Worm (Caenorhabditis elegans) whole organism, L1 larva: Measurements from ENCODE around the gene C13G5.2.

Source experiments
- F16B12.6 ChIP-seq: fragments of 150-350 bp; optimal IDR thresholded peaks from 2 replicates; lab custom pipeline; 2014; ENCODE audit warnings: missing biosample characterization, missing genetic modification characterization
- ama-1 ChIP-seq: fragments of 150-350 bp; optimal IDR thresholded peaks from 2 replicates; lab custom pipeline; 2014
- ceh-82 ChIP-seq, 3 experiments: fragments of 150-350 bp in 1 of 3; sonication (generic microtip) in 2 of 3; optimal IDR thresholded peaks; 2 replicates each; lab custom pipeline; 2014 to 2017; ENCODE audit warnings: missing biosample characterization in 3 of 3, missing genetic modification characterization in 3 of 3
- ceh-90 ChIP-seq: sonication (generic microtip); optimal IDR thresholded peaks from 2 replicates; lab custom pipeline; 2016; ENCODE audit warnings: missing genetic modification characterization, missing compliant biosample characterization
- egl-27 ChIP-seq, 2 experiments: fragments of 150-350 bp in 1 of 2; sonication (generic microtip); optimal IDR thresholded peaks; 3 replicates each; lab custom pipeline; 2017 to 2018; ENCODE audit warnings: missing biosample characterization in 2 of 2, missing genetic modification characterization in 2 of 2, missing genetic modification reagents in 2 of 2
- fkh-10 ChIP-seq: sonication (generic microtip); optimal IDR thresholded peaks from 2 replicates; lab custom pipeline; 2017; ENCODE audit warnings: missing biosample characterization, missing genetic modification reagents, missing genetic modification characterization
- lin-14 ChIP-seq: fragments of 200-800 bp; sonication (Bioruptor generic); optimal IDR thresholded peaks from 2 replicates; lab custom pipeline; 2018; ENCODE audit warnings: mild to moderate bottlenecking, missing genetic modification characterization, moderate library complexity, missing compliant biosample characterization
- lir-3 ChIP-seq: sonication (generic microtip); optimal IDR thresholded peaks from 2 replicates; lab custom pipeline; 2016; ENCODE audit warnings: mild to moderate bottlenecking, missing genetic modification characterization, moderate library complexity, missing compliant biosample characterization; ENCODE audit not compliant: poor library complexity
- mep-1 ChIP-seq: fragments of 150-350 bp; optimal IDR thresholded peaks from 2 replicates; lab custom pipeline; 2014; ENCODE audit warnings: missing biosample characterization, missing genetic modification characterization
- nhr-11 ChIP-seq: fragments of 150-350 bp; optimal IDR thresholded peaks from 2 replicates; lab custom pipeline; 2014; ENCODE audit warnings: missing biosample characterization, missing genetic modification characterization
- nhr-12 ChIP-seq: sonication (generic microtip); optimal IDR thresholded peaks from 2 replicates; lab custom pipeline; 2017; ENCODE audit warnings: missing biosample characterization, missing genetic modification characterization
- nhr-76 ChIP-seq: sonication (generic microtip); optimal IDR thresholded peaks from 2 replicates; lab custom pipeline; 2017; ENCODE audit warnings: missing biosample characterization, missing genetic modification characterization
- unc-62 ChIP-seq: fragments of 150-350 bp; optimal IDR thresholded peaks from 2 replicates; lab custom pipeline; 2014; ENCODE audit warnings: missing biosample characterization, missing genetic modification reagents, missing genetic modification characterization

- TF ChIP-seq unc-62 (GFP tag; lab: Kevin White, UChicago) (no peak), nhr-76 (tag; lab: Kevin White, UChicago) (no peak), lin-14 (GFP tag; lab: Kevin White, UChicago) (no peak), egl-27 (tag; optimal IDR thresholded peaks at IDR 0.05; lab: Kevin White, UChicago) (no peak), ceh-90 (no peak), mep-1 (tag; lab: Kevin White, UChicago) (no peak), ceh-82 (tag; optimal IDR thresholded peaks at IDR 0.05; lab: Kevin White, UChicago) (no peak), fkh-10 (GFP tag; lab: Kevin White, UChicago) (no peak), nhr-11 (no peak), ama-1 (lab: Kevin White, UChicago) (no peak), lir-3 (tag; lab: Kevin White, UChicago) (no peak), F16B12.6 (no peak), nhr-12 (tag; lab: Kevin White, UChicago) (no peak)
Observed at ce11 chrIII:8618412-8618960, at the start of gene C13G5.2.
